Fruit fly (Drosophila melanogaster) whole organism, embryonic: ENCODE measurements around the gene Arp10.
A peak's percentile ranks its signal among the peaks of the same experiment; 100 is the strongest.

ENCODE experiments used
- BEAF-32 ChIP-seq: fragments of 200-800 bp; sonication (Bioruptor generic); optimal IDR thresholded peaks from 3 replicates; lab custom pipeline; 2017; ENCODE audit warnings: missing biosample characterization, missing genetic modification characterization, mild to moderate bottlenecking, moderate library complexity, missing genetic modification reagents
- Bgb ChIP-seq: fragments of 200-800 bp; sonication (Bioruptor generic); IDR thresholded peaks from 2 replicates; pipeline ENCODE4 v1.3.6; 2022; ENCODE audit warnings: missing biosample characterization, missing genetic modification characterization; ENCODE audit not compliant: partially characterized antibody
- CG11247 ChIP-seq: fragments of 200-800 bp; sonication (Bioruptor generic); IDR thresholded peaks from 2 replicates; pipeline ENCODE4 v1.3.6; 2022; ENCODE audit warnings: missing biosample characterization, missing genetic modification characterization
- CG12071 ChIP-seq: fragments of 200-800 bp; sonication (Bioruptor generic); optimal IDR thresholded peaks from 3 replicates; lab custom pipeline; 2018; ENCODE audit warnings: missing biosample characterization, mild to moderate bottlenecking, missing genetic modification characterization
- CG12155 ChIP-seq: fragments of 200-800 bp; sonication (Bioruptor generic); optimal IDR thresholded peaks from 3 replicates; lab custom pipeline; 2016; ENCODE audit warnings: missing biosample characterization, missing genetic modification characterization
- CG12236 ChIP-seq: fragments of 200-800 bp; sonication (Bioruptor generic); optimal IDR thresholded peaks from 2 replicates; lab custom pipeline; 2016; ENCODE audit warnings: missing biosample characterization, missing genetic modification characterization
- CG12942 ChIP-seq: fragments of 200-800 bp; sonication (Bioruptor generic); optimal IDR thresholded peaks from 3 replicates; lab custom pipeline; 2016; ENCODE audit warnings: missing biosample characterization, missing genetic modification characterization
- CG13296 ChIP-seq: fragments of 200-800 bp; sonication (Bioruptor generic); optimal IDR thresholded peaks from 3 replicates; lab custom pipeline; 2018; ENCODE audit warnings: missing biosample characterization, mild to moderate bottlenecking, missing genetic modification characterization
- CG13424 ChIP-seq: fragments of 200-800 bp; sonication (Bioruptor generic); optimal IDR thresholded peaks from 2 replicates; lab custom pipeline; 2019; ENCODE audit warnings: missing biosample characterization, mild to moderate bottlenecking, missing genetic modification characterization, moderate library complexity
- CG14441 ChIP-seq: fragments of 200-800 bp; sonication (Bioruptor generic); IDR thresholded peaks from 2 replicates; pipeline ENCODE4 v1.3.6; 2022; ENCODE audit warnings: missing biosample characterization, missing genetic modification characterization
- CG2116 ChIP-seq: fragments of 200-800 bp; sonication (Bioruptor generic); optimal IDR thresholded peaks from 3 replicates; lab custom pipeline; 2018; ENCODE audit warnings: missing biosample characterization, mild to moderate bottlenecking, missing genetic modification characterization
- CG2202 ChIP-seq: fragments of 200-800 bp; sonication (Bioruptor generic); optimal IDR thresholded peaks from 2 replicates; lab custom pipeline; 2018; ENCODE audit warnings: missing biosample characterization, mild to moderate bottlenecking, missing genetic modification characterization
- CG31365 ChIP-seq: fragments of 200-800 bp; sonication (Bioruptor generic); optimal IDR thresholded peaks from 2 replicates; lab custom pipeline; 2018; ENCODE audit warnings: missing biosample characterization, mild to moderate bottlenecking, missing genetic modification characterization
- CG31388 ChIP-seq: fragments of 200-800 bp; sonication (Bioruptor generic); optimal IDR thresholded peaks from 2 replicates; lab custom pipeline; 2016; ENCODE audit warnings: missing biosample characterization, missing genetic modification characterization
- CG3726 ChIP-seq: fragments of 200-800 bp; sonication (Bioruptor generic); IDR thresholded peaks from 3 replicates; pipeline ENCODE4, ENCODE4 v1.3.6; 2022; ENCODE audit warnings: missing biosample characterization, missing genetic modification characterization
- CG4404 ChIP-seq: fragments of 200-800 bp; sonication (Bioruptor generic); IDR thresholded peaks from 2 replicates; pipeline ENCODE4 v1.3.6; 2022; ENCODE audit warnings: missing biosample characterization, missing genetic modification characterization
- CG6272 ChIP-seq: fragments of 200-800 bp; sonication (Bioruptor generic); IDR thresholded peaks from 2 replicates; pipeline ENCODE4 v1.3.6; 2022; ENCODE audit warnings: missing biosample characterization, missing genetic modification characterization
- CG7928 ChIP-seq: fragments of 200-800 bp; sonication (Bioruptor generic); optimal IDR thresholded peaks from 2 replicates; lab custom pipeline; 2017; ENCODE audit warnings: missing biosample characterization, mild to moderate bottlenecking, missing genetic modification characterization
- CkIIα-i1 ChIP-seq: fragments of 200-800 bp; sonication (Bioruptor generic); IDR thresholded peaks from 2 replicates; pipeline ENCODE4 v1.3.6; 2022; ENCODE audit warnings: missing biosample characterization, missing genetic modification characterization
- D ChIP-seq, 2 experiments: fragments of 200-800 bp in 1 of 2; fragments of >200 bp in 1 of 2; sonication (Bioruptor generic) in 1 of 2; optimal IDR thresholded peaks; 2 replicates in 1 of 2; 3 replicates in 1 of 2; lab custom pipeline; 2017; ENCODE audit warnings: mild to moderate bottlenecking in 1 of 2, missing biosample characterization in 1 of 2, missing genetic modification characterization in 1 of 2, missing genetic modification reagents in 1 of 2
- Deaf1 ChIP-seq: fragments of 200-800 bp; optimal IDR thresholded peaks from 3 replicates; lab custom pipeline; 2019; ENCODE audit warnings: missing biosample characterization, mild to moderate bottlenecking, missing genetic modification characterization, moderate library complexity
- Elba2 ChIP-seq: fragments of 200-800 bp; sonication (Bioruptor generic); optimal IDR thresholded peaks from 3 replicates; lab custom pipeline; 2016; ENCODE audit warnings: missing biosample characterization, missing genetic modification characterization
- HLHmδ ChIP-seq: fragments of 200-800 bp; sonication (Bioruptor generic); optimal IDR thresholded peaks from 2 replicates; lab custom pipeline; 2018; ENCODE audit warnings: missing biosample characterization, mild to moderate bottlenecking, missing genetic modification characterization, moderate library complexity
- Hr78 ChIP-seq, 2 experiments: fragments of 200-800 bp in 1 of 2; fragments of >200 bp in 1 of 2; sonication (Bioruptor generic) in 1 of 2; optimal IDR thresholded peaks; 2 replicates each; lab custom pipeline; 2017 to 2019; ENCODE audit warnings: missing biosample characterization in 2 of 2, missing genetic modification characterization in 2 of 2, mild to moderate bottlenecking in 1 of 2, moderate library complexity in 1 of 2
- Hsf ChIP-seq: fragments of 200-800 bp; sonication (Bioruptor generic); optimal IDR thresholded peaks from 3 replicates; lab custom pipeline; 2016; ENCODE audit warnings: missing biosample characterization, missing genetic modification characterization
- MESR4 ChIP-seq: fragments of 200-800 bp; sonication (Bioruptor generic); optimal IDR thresholded peaks from 2 replicates; lab custom pipeline; 2018; ENCODE audit warnings: missing biosample characterization, mild to moderate bottlenecking, missing genetic modification characterization, moderate library complexity
- Nf-YB ChIP-seq: fragments of 200-800 bp; sonication (Bioruptor generic); optimal IDR thresholded peaks from 3 replicates; lab custom pipeline; 2019; ENCODE audit warnings: missing biosample characterization, mild to moderate bottlenecking, missing genetic modification characterization, moderate library complexity
- PHDP ChIP-seq: fragments of 200-800 bp; sonication (Bioruptor generic); optimal IDR thresholded peaks from 3 replicates; lab custom pipeline; 2018; ENCODE audit warnings: missing biosample characterization, mild to moderate bottlenecking, missing genetic modification characterization, moderate library complexity
- Scr ChIP-seq: fragments of 200-800 bp; sonication (Bioruptor generic); IDR thresholded peaks from 2 replicates; pipeline ENCODE4 v1.3.6; 2022; ENCODE audit warnings: missing biosample characterization, missing genetic modification characterization; ENCODE audit not compliant: partially characterized antibody
- Sry-δ ChIP-seq: fragments of 200-800 bp; sonication (Bioruptor generic); optimal IDR thresholded peaks from 2 replicates; lab custom pipeline; 2016; ENCODE audit warnings: missing biosample characterization, missing genetic modification characterization
- Trl ChIP-seq, 3 experiments: fragments of >200 bp in 2 of 3; fragments of 200-800 bp in 1 of 3; sonication (Bioruptor generic) in 1 of 3; optimal IDR thresholded peaks; 2 replicates in 1 of 3; 3 replicates in 2 of 3; lab custom pipeline; 2016 to 2017; ENCODE audit warnings: missing biosample characterization in 1 of 3, missing genetic modification characterization in 1 of 3
- al ChIP-seq: fragments of 200-800 bp; sonication (Bioruptor generic); IDR thresholded peaks from 2 replicates; pipeline ENCODE4 v1.3.6; 2022; ENCODE audit warnings: missing biosample characterization, missing genetic modification characterization
- az2 ChIP-seq: fragments of 200-800 bp; sonication (Bioruptor generic); optimal IDR thresholded peaks from 3 replicates; lab custom pipeline; 2016; ENCODE audit warnings: missing biosample characterization, missing genetic modification characterization
- danr ChIP-seq: fragments of 200-800 bp; sonication (Bioruptor generic); IDR thresholded peaks from 2 replicates; pipeline ENCODE4 v1.3.6; 2022; ENCODE audit warnings: missing biosample characterization, missing genetic modification characterization
- dmrt11E ChIP-seq: fragments of 200-800 bp; sonication (Bioruptor generic); optimal IDR thresholded peaks from 3 replicates; lab custom pipeline; 2018; ENCODE audit warnings: missing biosample characterization, mild to moderate bottlenecking, missing genetic modification characterization, moderate library complexity
- ftz-f1 ChIP-seq: fragments of 200-800 bp; sonication (Bioruptor generic); optimal IDR thresholded peaks from 2 replicates; lab custom pipeline; 2016; ENCODE audit warnings: missing biosample characterization, missing genetic modification characterization
- gcm2 ChIP-seq: fragments of 200-800 bp; sonication (Bioruptor generic); optimal IDR thresholded peaks from 2 replicates; lab custom pipeline; 2016; ENCODE audit warnings: missing biosample characterization, missing genetic modification characterization
- hbn ChIP-seq: fragments of 200-800 bp; sonication (Bioruptor generic); IDR thresholded peaks from 2 replicates; pipeline ENCODE4 v1.3.6; 2022; ENCODE audit warnings: missing biosample characterization, missing genetic modification characterization; ENCODE audit not compliant: partially characterized antibody
- lmd ChIP-seq: fragments of 200-800 bp; sonication (Bioruptor generic); IDR thresholded peaks from 2 replicates; pipeline ENCODE4 v1.3.6; 2022; ENCODE audit warnings: missing biosample characterization, missing genetic modification characterization
- repo ChIP-seq: fragments of 200-800 bp; sonication (Bioruptor generic); optimal IDR thresholded peaks from 2 replicates; lab custom pipeline; 2016; ENCODE audit warnings: missing biosample characterization, missing genetic modification characterization
- run ChIP-seq: fragments of 200-800 bp; sonication (Bioruptor generic); optimal IDR thresholded peaks from 3 replicates; lab custom pipeline; 2018; ENCODE audit warnings: missing biosample characterization, mild to moderate bottlenecking, missing genetic modification characterization
- sd ChIP-seq: fragments of 200-800 bp; sonication (Bioruptor generic); optimal IDR thresholded peaks from 3 replicates; lab custom pipeline; 2018; ENCODE audit warnings: missing biosample characterization, mild to moderate bottlenecking, missing genetic modification characterization, moderate library complexity
- sens-2 ChIP-seq: fragments of 200-800 bp; sonication (Bioruptor generic); IDR thresholded peaks from 2 replicates; pipeline ENCODE4 v1.3.6; 2022; ENCODE audit warnings: missing biosample characterization, missing genetic modification characterization
- shn ChIP-seq: fragments of 200-800 bp; sonication (Bioruptor generic); optimal IDR thresholded peaks from 3 replicates; lab custom pipeline; 2016; ENCODE audit warnings: missing biosample characterization, missing genetic modification characterization
- sima ChIP-seq: fragments of 200-800 bp; sonication (Bioruptor generic); optimal IDR thresholded peaks from 2 replicates; lab custom pipeline; 2016; ENCODE audit warnings: missing biosample characterization, missing genetic modification characterization
- so ChIP-seq: fragments of 200-800 bp; sonication (Bioruptor generic); IDR thresholded peaks from 3 replicates; pipeline ENCODE4 v1.3.6; 2022; ENCODE audit warnings: missing biosample characterization, missing genetic modification characterization
- tll ChIP-seq, 2 experiments: fragments of 200-800 bp in 1 of 2; fragments of >200 bp in 1 of 2; sonication (Bioruptor generic) in 1 of 2; optimal IDR thresholded peaks; 2 replicates each; lab custom pipeline; 2017 to 2019; ENCODE audit warnings: missing biosample characterization in 2 of 2, missing genetic modification characterization in 2 of 2, mild to moderate bottlenecking in 1 of 2, moderate library complexity in 1 of 2

Arp10 gene

dm6 chrX:19692951-19693698, 47.1 kb upstream of the Arp10 start, which contains the start of gene Mer (continued):
- 0 out of 2 replicates have a peak, but pooled peaks have one; percentile 58 for TF ChIP-seq sens-2 (GFP tag; lab: Robert Waterston, UW)
- TF ChIP-seq CG7928 (GFP tag; lab: Kevin White, UChicago), result peak; percentile 59
- TF ChIP-seq HLHmδ (GFP tag; lab: Kevin White, UChicago), result no peak
- TF ChIP-seq CG12155, result peak; percentile 73
- peak; percentile 84; the same call in 1 of the 3 replicates for TF ChIP-seq so (GFP tag; lab: Robert Waterston, UW)
- no peak for TF ChIP-seq Trl (optimal IDR thresholded peaks at IDR 0.05; lab: Kevin White, UChicago)
- peak; percentile 89 for TF ChIP-seq Trl (GFP tag; optimal IDR thresholded peaks at IDR 0.05; lab: Kevin White, UChicago)
- TF ChIP-seq dmrt11E, result peak; percentile 76
- peak; percentile 77 for TF ChIP-seq CG14441
- TF ChIP-seq CG6272 (GFP tag; lab: Robert Waterston, UW), result peak; percentile 54; the same call in 1 of the 2 replicates
- peak; percentile 55 for TF ChIP-seq Sry-δ (GFP tag; lab: Kevin White, UChicago)
- TF ChIP-seq CG2116 (GFP tag; lab: Kevin White, UChicago), result peak; percentile 49
- TF ChIP-seq gcm2 (GFP tag; lab: Kevin White, UChicago), result peak; percentile 63
- TF ChIP-seq hbn (GFP tag; lab: Robert Waterston, UW), result no peak
- peak; percentile 79 for TF ChIP-seq CG12942 (GFP tag; lab: Kevin White, UChicago)
- TF ChIP-seq CG12236 (GFP tag; lab: Kevin White, UChicago), result peak; percentile 51
- TF ChIP-seq sima (GFP tag; lab: Kevin White, UChicago), result no peak
- peak; percentile 76 for TF ChIP-seq repo (GFP tag; lab: Kevin White, UChicago)
- TF ChIP-seq CG4404 (GFP tag; lab: Robert Waterston, UW), result peak; percentile 60
- TF ChIP-seq CG2202 (tag; lab: Kevin White, UChicago), result peak; percentile 60
- TF ChIP-seq CG13424 (tag; lab: Kevin White, UChicago), result peak; percentile 82
- TF ChIP-seq al (GFP tag; lab: Robert Waterston, UW), result peak; percentile 81
- peak; percentile 36 for TF ChIP-seq CG31388 (GFP tag; lab: Kevin White, UChicago)
- TF ChIP-seq Deaf1 (tag; lab: Kevin White, UChicago), result peak; percentile 54
- TF ChIP-seq CG11247 (GFP tag; lab: Robert Waterston, UW), result peak; percentile 69
- TF ChIP-seq lmd (GFP tag; lab: Robert Waterston, UW), result peak; percentile 85
- TF ChIP-seq MESR4 (GFP tag; lab: Kevin White, UChicago), result peak; percentile 86
- peak; percentile 81; the same call in 2 of the 3 replicates for TF ChIP-seq CG3726 (GFP tag; lab: Robert Waterston, UW)
- no peak for TF ChIP-seq sd (tag; lab: Kevin White, UChicago)
- TF ChIP-seq CG31365, result peak; percentile 72
- TF ChIP-seq danr (GFP tag; lab: Robert Waterston, UW), result no peak
- peak; percentile 44 for TF ChIP-seq Elba2 (GFP tag; lab: Kevin White, UChicago)
- peak; percentile 89 for TF ChIP-seq shn (GFP tag; lab: Kevin White, UChicago)
- no peak for TF ChIP-seq D (optimal IDR thresholded peaks at IDR 0.05; lab: Kevin White, UChicago)
- TF ChIP-seq D (GFP tag; optimal IDR thresholded peaks at IDR 0.05; lab: Kevin White, UChicago), result peak; percentile 73
- TF ChIP-seq CG13296 (GFP tag; lab: Kevin White, UChicago), result peak; percentile 87
- TF ChIP-seq Scr (GFP tag; lab: Robert Waterston, UW), result no peak
- TF ChIP-seq tll (GFP tag; optimal IDR thresholded peaks at IDR 0.05; lab: Kevin White, UChicago), result no peak
- TF ChIP-seq Nf-YB (GFP tag; lab: Kevin White, UChicago), result peak; percentile 68
- peak; percentile 34 for TF ChIP-seq BEAF-32 (GFP tag; lab: Kevin White, UChicago)
- TF ChIP-seq CkIIα-i1 (GFP tag; lab: Robert Waterston, UW), result no peak
- TF ChIP-seq ftz-f1 (GFP tag; lab: Kevin White, UChicago), result peak; percentile 73
- TF ChIP-seq CG12071 (GFP tag; lab: Kevin White, UChicago), result peak; percentile 90
- TF ChIP-seq Hr78 (GFP tag; optimal IDR thresholded peaks at IDR 0.05; lab: Kevin White, UChicago), result no peak
- peak; percentile 89 for TF ChIP-seq PHDP
- peak; percentile 67 for TF ChIP-seq az2 (GFP tag; lab: Kevin White, UChicago)
- TF ChIP-seq Bgb (GFP tag; lab: Robert Waterston, UW), result peak; percentile 13; the same call in 1 of the 2 replicates
- TF ChIP-seq Hsf (GFP tag; lab: Kevin White, UChicago), result peak; percentile 88
- TF ChIP-seq run (tag; lab: Kevin White, UChicago), result peak; percentile 52
